Fruit fly (Drosophila melanogaster): Measurements from ENCODE around the gene ush.

The ush gene

dm6 chr2L:513035-513434, 37.0 kb downstream of the ush start:
- TF ChIP-seq CG7101 (tag; optimal IDR thresholded peaks at IDR 0.05) = no peak
- TF ChIP-seq kay (GFP tag; ENCODE audit: borderline replicate concordance) = no peak
- no peak for TF ChIP-seq toe (GFP tag; optimal IDR thresholded peaks at IDR 0.05)
- TF ChIP-seq tj (GFP tag; optimal IDR thresholded peaks at IDR 0.05) = no peak
- no peak for TF ChIP-seq Crg-1 (GFP tag; optimal IDR thresholded peaks at IDR 0.05)
- TF ChIP-seq CG33017 (tag; optimal IDR thresholded peaks at IDR 0.05) = no peak
- no peak for TF ChIP-seq cic (GFP tag; optimal IDR thresholded peaks at IDR 0.05)
- TF ChIP-seq CG5204 (GFP tag; optimal IDR thresholded peaks at IDR 0.05) = no peak
- no peak for TF ChIP-seq ovo (GFP tag; optimal IDR thresholded peaks at IDR 0.05)
- TF ChIP-seq pad (GFP tag; optimal IDR thresholded peaks at IDR 0.05) = no peak
- no peak for TF ChIP-seq CG7045 (GFP tag; optimal IDR thresholded peaks at IDR 0.05)

dm6 chr2L:514124-514818, 38.3 kb downstream of the ush start:
- TF ChIP-seq ovo (GFP tag; optimal IDR thresholded peaks at IDR 0.05) (no peak), Clk (GFP tag; optimal IDR thresholded peaks at IDR 0.05) (no peak), CG11617 (GFP tag; optimal IDR thresholded peaks at IDR 0.05) (no peak), CG14711 (tag; optimal IDR thresholded peaks at IDR 0.05) (no peak), cic (GFP tag; optimal IDR thresholded peaks at IDR 0.05) (no peak), CG12768 (GFP tag; optimal IDR thresholded peaks at IDR 0.05) (no peak)

- TF ChIP-seq kay (GFP tag; ENCODE audit: borderline replicate concordance) = peak; percentile 30
- no peak for TF ChIP-seq bab1 (GFP tag; optimal IDR thresholded peaks at IDR 0.05)
These were observed 40.3 kb downstream of the ush start for dm6 chr2L:516032-516993.

- no peak for TF ChIP-seq CG5204 (GFP tag; optimal IDR thresholded peaks at IDR 0.05)
- TF ChIP-seq CG33017 (tag; optimal IDR thresholded peaks at IDR 0.05) = no peak
- no peak for TF ChIP-seq Clk (GFP tag; optimal IDR thresholded peaks at IDR 0.05)
- no peak for TF ChIP-seq toe (GFP tag; optimal IDR thresholded peaks at IDR 0.05)
- TF ChIP-seq tj (GFP tag; optimal IDR thresholded peaks at IDR 0.05) = no peak
- TF ChIP-seq CG7045 (GFP tag; optimal IDR thresholded peaks at IDR 0.05) = no peak
These were observed 42.0 kb downstream of the ush start for dm6 chr2L:517911-518619.

DNA sequence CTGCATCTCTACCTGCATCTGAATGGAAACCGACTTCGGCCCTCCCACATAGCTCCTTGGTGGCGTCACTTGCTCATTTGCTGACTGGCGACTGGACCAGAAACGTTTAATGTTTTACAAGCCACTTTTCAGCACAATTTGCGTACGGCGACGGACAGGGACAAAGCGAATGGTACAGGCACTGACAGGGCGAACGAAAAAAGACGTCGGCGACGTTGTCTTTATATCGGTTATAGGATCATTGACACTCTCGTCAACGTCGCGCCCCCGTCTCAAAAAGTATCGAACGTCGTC, 42.5 kb downstream of the ush start:
- TF ChIP-seq Hr96 (GFP tag; optimal IDR thresholded peaks at IDR 0.05) = no peak

dm6 chr2L:518979-519891, 43.2 kb downstream of the ush start:
- TF ChIP-seq CG14711 (tag; optimal IDR thresholded peaks at IDR 0.05) = no peak

DNA sequence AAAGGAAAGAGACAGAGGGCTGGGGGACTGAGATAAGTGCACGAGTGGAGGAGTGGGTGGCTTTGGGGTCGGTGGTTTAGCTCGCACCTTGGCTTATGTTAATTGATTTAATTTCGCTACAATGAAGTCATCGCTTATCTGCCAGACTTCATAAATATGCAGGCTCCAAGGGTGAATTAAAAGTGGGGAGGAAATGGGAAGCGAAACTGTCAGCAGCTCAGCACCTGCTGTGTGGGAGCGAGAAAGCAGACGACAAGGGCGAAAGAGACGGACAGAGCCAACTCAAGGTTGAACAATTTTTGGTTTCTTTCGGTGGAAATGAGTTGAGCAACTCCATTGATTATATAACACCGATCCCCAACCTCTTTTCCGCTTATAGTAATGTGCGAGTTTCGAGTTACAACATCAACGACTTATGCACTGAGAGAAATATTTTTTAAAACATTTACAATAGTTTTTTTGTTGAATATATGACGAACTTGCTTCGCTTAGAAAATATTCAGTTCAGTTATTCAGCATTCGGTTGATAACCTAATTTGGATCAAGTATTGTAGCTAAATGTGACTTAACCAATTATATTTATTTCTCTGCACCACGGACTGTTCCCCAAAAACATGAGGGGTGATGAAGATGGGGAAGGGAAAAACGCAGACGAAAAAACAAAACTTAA, 44.4 kb downstream of the ush start:
- TF ChIP-seq CG11617 (GFP tag; optimal IDR thresholded peaks at IDR 0.05) (no peak), CG7101 (tag; optimal IDR thresholded peaks at IDR 0.05) (peak; percentile 39), bab1 (GFP tag; optimal IDR thresholded peaks at IDR 0.05) (peak; percentile 41)

Data from whole organism, adult.